Worm (Caenorhabditis elegans): ENCODE data around the gene F09E5.14.

DNA sequence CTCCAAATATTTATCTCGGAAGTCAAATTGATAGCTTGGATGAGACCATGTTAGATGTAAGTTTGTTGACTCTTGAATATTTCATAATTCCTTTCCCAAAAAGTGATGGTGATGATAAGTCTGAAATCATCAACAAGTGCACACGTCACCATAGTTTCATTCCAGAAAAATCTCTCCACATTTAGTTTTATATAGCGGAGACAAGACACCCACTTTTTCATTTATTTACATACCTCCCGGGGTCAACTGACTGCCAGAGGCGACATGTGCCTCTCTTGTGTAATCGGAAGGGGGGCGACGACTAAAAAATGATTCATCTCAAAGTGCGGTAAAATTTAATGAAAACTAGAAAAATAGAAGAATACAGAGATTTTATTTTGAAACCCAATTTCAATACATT is 6.4 kb downstream of the F09E5.14 start:
- TF ChIP-seq nhr-76 (tag; optimal IDR thresholded peaks at IDR 0.05) (no peak), elt-1 (tag; optimal IDR thresholded peaks at IDR 0.05) (no peak), elt-2 (tag; optimal IDR thresholded peaks at IDR 0.05) (peak; percentile 85), ama-1 (optimal IDR thresholded peaks at IDR 0.05) (no peak), nhr-11 (tag; optimal IDR thresholded peaks at IDR 0.05) (no peak), nhr-77 (tag; optimal IDR thresholded peaks at IDR 0.05) (no peak), fkh-10 (GFP tag; optimal IDR thresholded peaks at IDR 0.05) (no peak), skn-1 (tag; optimal IDR thresholded peaks at IDR 0.05) (peak; percentile 63), nhr-12 (tag; optimal IDR thresholded peaks at IDR 0.05) (no peak), jun-1 (tag; optimal IDR thresholded peaks at IDR 0.05) (peak; percentile 78), zag-1 (tag; optimal IDR thresholded peaks at IDR 0.05) (no peak), aly-2 (tag; optimal IDR thresholded peaks at IDR 0.05) (no peak), mdl-1 (tag; optimal IDR thresholded peaks at IDR 0.05) (no peak)
